Fruit fly (Drosophila melanogaster): ENCODE results near the gene CG14857.

Gene CG14857

dm6 chr3R:14754806-14755488 lies 46.6 kb upstream of the CG14857 start (continued):
- TF ChIP-seq CG8089 (GFP tag; optimal IDR thresholded peaks at IDR 0.05), result no peak
- no peak for TF ChIP-seq Hand (GFP tag; optimal IDR thresholded peaks at IDR 0.05)
- peak; percentile 32 for TF ChIP-seq Xbp1 (GFP tag; optimal IDR thresholded peaks at IDR 0.05)
- no peak for TF ChIP-seq eyg (GFP tag; optimal IDR thresholded peaks at IDR 0.05)
- no peak for TF ChIP-seq CG31365 (tag; optimal IDR thresholded peaks at IDR 0.05)
- peak; percentile 13 for TF ChIP-seq CoRest (tag; optimal IDR thresholded peaks at IDR 0.05)
- no peak for TF ChIP-seq schlank (tag; optimal IDR thresholded peaks at IDR 0.05)
- no peak for TF ChIP-seq TFAM (GFP tag; optimal IDR thresholded peaks at IDR 0.05)
- TF ChIP-seq CG7556 (GFP tag; optimal IDR thresholded peaks at IDR 0.05), result peak; percentile 29
- no peak for TF ChIP-seq Trl (optimal IDR thresholded peaks at IDR 0.05)
- TF ChIP-seq Trl (GFP tag; optimal IDR thresholded peaks at IDR 0.05), result no peak
- no peak; the same call in 1 of the 2 replicates for TF ChIP-seq MBD-R2 (GFP tag; IDR thresholded peaks at IDR 0.05)
- no peak for TF ChIP-seq CG10959 (GFP tag; IDR thresholded peaks at IDR 0.05)
- TF ChIP-seq lola (GFP tag; optimal IDR thresholded peaks at IDR 0.05), result no peak
- no peak for TF ChIP-seq CG14965 (GFP tag; optimal IDR thresholded peaks at IDR 0.05; ENCODE audit: borderline replicate concordance)
- no peak for TF ChIP-seq lov (optimal IDR thresholded peaks at IDR 0.05)
- no peak for TF ChIP-seq lov (GFP tag; IDR thresholded peaks at IDR 0.05)
- 0 out of 2 replicates have a peak, but pooled peaks have one; percentile 34 for TF ChIP-seq CG14014 (GFP tag; IDR thresholded peaks at IDR 0.05)
- TF ChIP-seq Doc2 (GFP tag; IDR thresholded peaks at IDR 0.05), result no peak
- TF ChIP-seq lilli (GFP tag; optimal IDR thresholded peaks at IDR 0.05), result peak; percentile 50
- TF ChIP-seq CG17612 (GFP tag; IDR thresholded peaks at IDR 0.05), result no peak
- TF ChIP-seq CG30020 (tag; optimal IDR thresholded peaks at IDR 0.05), result no peak
- no peak for TF ChIP-seq Atf3 (GFP tag; optimal IDR thresholded peaks at IDR 0.05)
- TF ChIP-seq CkIIα-i1 (GFP tag; IDR thresholded peaks at IDR 0.05), result no peak
- no peak for TF ChIP-seq Bgb (GFP tag; IDR thresholded peaks at IDR 0.05; ENCODE audit: partially characterized antibody)
- TF ChIP-seq CG17568 (GFP tag; optimal IDR thresholded peaks at IDR 0.05), result no peak
- TF ChIP-seq HmgZ (tag; optimal IDR thresholded peaks at IDR 0.05), result no peak
- TF ChIP-seq CG14050 (GFP tag; IDR thresholded peaks at IDR 0.05), result no peak
- no peak for TF ChIP-seq CG15479 (GFP tag; optimal IDR thresholded peaks at IDR 0.05)
- TF ChIP-seq lab (GFP tag; optimal IDR thresholded peaks at IDR 0.05), result peak; percentile 56
- TF ChIP-seq cas (GFP tag; IDR thresholded peaks at IDR 0.05), result 0 out of 2 replicates have a peak, but pooled peaks have one; percentile 33
- no peak for TF ChIP-seq Lpt (GFP tag; optimal IDR thresholded peaks at IDR 0.05)
- TF ChIP-seq CG13287 (GFP tag; IDR thresholded peaks at IDR 0.05; ENCODE audit: partially characterized antibody), result no peak
- TF ChIP-seq Rx (GFP tag; IDR thresholded peaks at IDR 0.05), result no peak
- TF ChIP-seq CG17328 (GFP tag; IDR thresholded peaks at IDR 0.05), result 0 out of 2 replicates have a peak, but pooled peaks have one; percentile 31
- no peak for TF ChIP-seq Neu2 (GFP tag; optimal IDR thresholded peaks at IDR 0.05; ENCODE audit: borderline replicate concordance)
- no peak for TF ChIP-seq Awh (GFP tag; IDR thresholded peaks at IDR 0.05)
- no peak for TF ChIP-seq Dfd (GFP tag; optimal IDR thresholded peaks at IDR 0.05)
- TF ChIP-seq Atf6 (GFP tag; IDR thresholded peaks at IDR 0.05), result peak; percentile 60; the same call in 1 of the 2 replicates
- no peak for TF ChIP-seq exex (tag; optimal IDR thresholded peaks at IDR 0.05)
- TF ChIP-seq zen (tag; optimal IDR thresholded peaks at IDR 0.05), result no peak
- TF ChIP-seq zf30C (GFP tag; optimal IDR thresholded peaks at IDR 0.05), result no peak
- no peak for TF ChIP-seq ham (GFP tag; IDR thresholded peaks at IDR 0.05)
- no peak for TF ChIP-seq toy (GFP tag; IDR thresholded peaks at IDR 0.05)
- TF ChIP-seq Dek (tag; optimal IDR thresholded peaks at IDR 0.05), result no peak
- TF ChIP-seq unc-4 (GFP tag; IDR thresholded peaks at IDR 0.05; ENCODE audit: partially characterized antibody), result no peak
- peak; percentile 16 for TF ChIP-seq CG18619 (GFP tag; optimal IDR thresholded peaks at IDR 0.05)
- peak; percentile 61; the same call in 1 of the 2 replicates for TF ChIP-seq vvl (GFP tag; IDR thresholded peaks at IDR 0.05)
- no peak for TF ChIP-seq jumu (GFP tag; optimal IDR thresholded peaks at IDR 0.05)
- no peak for TF ChIP-seq MESR4 (GFP tag; optimal IDR thresholded peaks at IDR 0.05)

All from whole organism, embryonic.